Worm (Caenorhabditis elegans) whole organism, midembryonic: ENCODE results near the gene cec-1.

Source experiments
- T22C8.4 ChIP-seq: fragments of 200-800 bp; sonication (Bioruptor generic); IDR thresholded peaks from 2 replicates; pipeline ENCODE4 v1.3.6; 2022; ENCODE audit warnings: missing genetic modification characterization, missing compliant biosample characterization
- cog-1 ChIP-seq: sonication (generic microtip); optimal IDR thresholded peaks from 2 replicates; lab custom pipeline; 2016; ENCODE audit warnings: missing genetic modification characterization, missing compliant biosample characterization
- flt-1 ChIP-seq: fragments of 200-800 bp; sonication (Bioruptor generic); IDR thresholded peaks from 2 replicates; pipeline ENCODE4 v1.3.6; 2022; ENCODE audit warnings: missing genetic modification characterization, missing compliant biosample characterization
- klf-2 ChIP-seq: fragments of 200-800 bp; sonication (Bioruptor generic); conservative IDR thresholded peaks from 2 replicates; pipeline ENCODE4 v1.3.6; 2022; ENCODE audit warnings: missing genetic modification reagents, missing genetic modification characterization, missing compliant biosample characterization
- med-1 ChIP-seq: sonication (generic microtip); optimal IDR thresholded peaks from 2 replicates; lab custom pipeline; 2017; ENCODE audit warnings: missing genetic modification characterization, mild to moderate bottlenecking, missing compliant biosample characterization, antibody characterized with exemption, missing genetic modification reagents; ENCODE audit not compliant: insufficient read depth
- tab-1 ChIP-seq: fragments of 200-800 bp; sonication (Bioruptor generic); IDR thresholded peaks from 2 replicates; pipeline ENCODE4 v1.3.6; 2022; ENCODE audit warnings: missing genetic modification characterization, missing compliant biosample characterization
- ztf-23 ChIP-seq: fragments of 200-800 bp; sonication (Bioruptor generic); IDR thresholded peaks from 2 replicates; pipeline ENCODE4 v1.3.6; 2022; ENCODE audit warnings: missing genetic modification reagents, missing genetic modification characterization, missing compliant biosample characterization
- ztf-29 ChIP-seq: fragments of 200-800 bp; sonication (Bioruptor generic); IDR thresholded peaks from 2 replicates; pipeline ENCODE4 v1.3.6; 2022; ENCODE audit warnings: missing genetic modification reagents, missing genetic modification characterization, missing compliant biosample characterization

ce11 chrIII:8443557-8444131 lies 17.5 kb downstream of the cec-1 start, which contains the start of gene ufbp-1:
- TF ChIP-seq klf-2 (no peak), tab-1 (no peak), cog-1 (tag; lab: Kevin White, UChicago) (no peak), med-1 (no peak), flt-1 (GFP tag; lab: Robert Waterston, UW) (0 out of 2 replicates have a peak, but pooled peaks have one; percentile 23), ztf-23 (GFP tag; lab: Robert Waterston, UW) (no peak), T22C8.4 (GFP tag; lab: Robert Waterston, UW) (no peak), ztf-29 (GFP tag; lab: Robert Waterston, UW) (no peak)
